Worm (Caenorhabditis elegans): ENCODE measurements around the gene mltn-13.

ce11 chrX:4469297-4469816 is 21.2 kb upstream of the mltn-13 start, which contains the start of gene asb-2:
- TF ChIP-seq nhr-11 (tag; optimal IDR thresholded peaks at IDR 0.05) (peak; percentile 67), mdl-1 (tag; optimal IDR thresholded peaks at IDR 0.05) (peak in 1 of 2 experiments; percentile 87)
